Fruit fly (Drosophila melanogaster) Kc167 (cell line): ENCODE data around the gene acs.

Experiments used
- Myc ChIP-seq: fragments of >200 bp; optimal IDR thresholded peaks from 2 replicates; lab custom pipeline; 2017; ENCODE audit warnings: missing external identifiers
- Sin3A ChIP-seq: fragments of >200 bp; optimal IDR thresholded peaks from 2 replicates; lab custom pipeline; 2018; ENCODE audit warnings: missing external identifiers
- insv ChIP-seq: fragments of >200 bp; optimal IDR thresholded peaks from 3 replicates; lab custom pipeline; 2018; ENCODE audit warnings: missing external identifiers
- psq ChIP-seq: fragments of >200 bp; optimal IDR thresholded peaks from 2 replicates; lab custom pipeline; 2017; ENCODE audit warnings: missing external identifiers
- ttk ChIP-seq: sonication (Bioruptor generic); optimal IDR thresholded peaks from 2 replicates; lab custom pipeline; 2017; ENCODE audit warnings: missing external identifiers

DNA sequence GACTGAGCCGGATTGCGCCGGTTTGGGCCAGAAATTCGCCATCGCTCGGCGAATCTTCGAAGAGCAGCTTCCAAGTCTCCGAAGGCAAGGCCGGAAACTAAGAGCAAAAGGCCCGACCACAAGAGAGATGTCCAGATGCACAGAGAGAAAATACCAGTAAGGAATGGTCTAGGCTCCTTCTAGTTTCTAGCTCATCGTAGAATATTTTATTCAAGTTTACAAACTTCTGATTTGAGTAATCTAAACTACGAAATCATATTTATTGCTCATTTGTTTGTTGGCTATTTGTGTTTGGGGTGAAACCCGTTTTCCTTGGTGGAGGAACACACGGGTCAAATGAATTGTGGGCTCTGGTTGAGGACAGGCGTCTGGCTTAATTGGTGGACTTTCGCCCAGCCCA is 34.0 kb upstream of the acs start:
- no peak for TF ChIP-seq ttk (lab: Kevin White, UChicago)
- no peak for TF ChIP-seq insv (lab: Kevin White, UChicago)
- no peak for TF ChIP-seq Myc
- TF ChIP-seq psq (lab: Kevin White, UChicago), result no peak
- TF ChIP-seq Sin3A, result no peak
